Worm (Caenorhabditis elegans) whole organism, L4 larva: ENCODE measurements around the gene Y73B6BL.29.

Source experiments
- F37D6.2 ChIP-seq: sonication (generic microtip); optimal IDR thresholded peaks from 2 replicates; lab custom pipeline; 2016; ENCODE audit warnings: mild to moderate bottlenecking, missing genetic modification characterization, missing compliant biosample characterization
- F49E8.2 ChIP-seq: sonication (generic microtip); optimal IDR thresholded peaks from 2 replicates; lab custom pipeline; 2016; ENCODE audit warnings: missing compliant biosample characterization, mild to moderate bottlenecking, missing genetic modification characterization, borderline replicate concordance
- R02D3.7 ChIP-seq: fragments of 150-350 bp; sonication (generic microtip); optimal IDR thresholded peaks from 3 replicates; lab custom pipeline; 2014; ENCODE audit warnings: missing biosample characterization, missing genetic modification characterization
- Y48G9A.11 ChIP-seq: fragments of 200-800 bp; sonication (Bioruptor generic); IDR thresholded peaks from 2 replicates; pipeline ENCODE4 v1.3.6; 2022; ENCODE audit warnings: missing genetic modification reagents, missing genetic modification characterization, missing compliant biosample characterization
- ZK337.2 ChIP-seq: fragments of 200-800 bp; sonication (Bioruptor generic); IDR thresholded peaks from 2 replicates; pipeline ENCODE4 v1.3.6; 2022; ENCODE audit warnings: missing genetic modification reagents, missing genetic modification characterization, missing compliant biosample characterization
- ZK546.5 ChIP-seq, 2 experiments: sonication (generic microtip); optimal IDR thresholded peaks; 2 replicates each; lab custom pipeline; 2017; ENCODE audit warnings: missing biosample characterization in 2 of 2, missing genetic modification characterization in 2 of 2
- ama-1 ChIP-seq: fragments of 150-350 bp; optimal IDR thresholded peaks from 2 replicates; lab custom pipeline; 2014; ENCODE audit warnings: inconsistent platforms, mixed read lengths
- arid-1 ChIP-seq: fragments of 200-800 bp; sonication (Bioruptor generic); conservative IDR thresholded peaks from 2 replicates; pipeline ENCODE4 v1.3.6; 2022; ENCODE audit warnings: missing genetic modification reagents, missing genetic modification characterization, missing compliant biosample characterization
- ceh-44 ChIP-seq: fragments of 200-800 bp; sonication (Bioruptor generic); IDR thresholded peaks from 2 replicates; pipeline ENCODE4 v1.3.6; 2022; ENCODE audit warnings: missing genetic modification reagents, missing genetic modification characterization, missing compliant biosample characterization
- ceh-82 ChIP-seq: sonication (generic microtip); optimal IDR thresholded peaks from 2 replicates; lab custom pipeline; 2017; ENCODE audit warnings: missing biosample characterization, missing genetic modification characterization
- daf-16 ChIP-seq, 3 experiments: sonication (generic microtip); optimal IDR thresholded peaks; 2 replicates each; lab custom pipeline; 2016 to 2017; ENCODE audit warnings: missing genetic modification characterization in 3 of 3, missing genetic modification reagents in 3 of 3, mild to moderate bottlenecking in 2 of 3, missing compliant biosample characterization in 2 of 3, missing biosample characterization in 1 of 3, moderate library complexity in 1 of 3
- daf-19 ChIP-seq: fragments of 200-800 bp; sonication (Bioruptor generic); conservative IDR thresholded peaks from 2 replicates; pipeline ENCODE4 v1.3.6; 2022; ENCODE audit warnings: missing genetic modification characterization, missing compliant biosample characterization
- daf-8 ChIP-seq: fragments of 200-800 bp; sonication (Bioruptor generic); IDR thresholded peaks from 2 replicates; pipeline ENCODE4 v1.3.6; 2022; ENCODE audit warnings: missing genetic modification characterization, missing compliant biosample characterization
- dmd-8 ChIP-seq: fragments of 200-800 bp; sonication (Bioruptor generic); IDR thresholded peaks from 2 replicates; pipeline ENCODE4 v1.3.6; 2022; ENCODE audit warnings: missing genetic modification characterization, missing compliant biosample characterization
- dpl-1 ChIP-seq: fragments of 150-350 bp; optimal IDR thresholded peaks from 2 replicates; lab custom pipeline; 2014; ENCODE audit warnings: missing biosample characterization, missing genetic modification reagents, missing genetic modification characterization
- duxl-1 ChIP-seq: sonication (generic microtip); optimal IDR thresholded peaks from 2 replicates; lab custom pipeline; 2016; ENCODE audit warnings: mild to moderate bottlenecking, missing genetic modification characterization, moderate library complexity, missing compliant biosample characterization; ENCODE audit not compliant: poor library complexity
- egl-27 ChIP-seq: sonication (generic microtip); optimal IDR thresholded peaks from 3 replicates; lab custom pipeline; 2017; ENCODE audit warnings: missing biosample characterization, missing genetic modification reagents, missing genetic modification characterization
- egl-43 ChIP-seq: fragments of 200-800 bp; sonication (Bioruptor generic); IDR thresholded peaks from 2 replicates; pipeline ENCODE4 v1.3.6; 2022; ENCODE audit warnings: missing genetic modification reagents, missing genetic modification characterization, missing compliant biosample characterization
- gei-8 ChIP-seq: fragments of 200-800 bp; sonication (Bioruptor generic); optimal IDR thresholded peaks from 2 replicates; lab custom pipeline; 2018; ENCODE audit warnings: mild to moderate bottlenecking, missing genetic modification characterization, missing compliant biosample characterization
- hlh-11 ChIP-seq: fragments of 200-800 bp; sonication (Bioruptor generic); optimal IDR thresholded peaks from 2 replicates; lab custom pipeline; 2018; ENCODE audit warnings: mild to moderate bottlenecking, missing genetic modification characterization, missing compliant biosample characterization
- lin-13 ChIP-seq: fragments of 150-350 bp; optimal IDR thresholded peaks from 2 replicates; lab custom pipeline; 2014; ENCODE audit warnings: missing biosample characterization, missing genetic modification reagents, missing genetic modification characterization
- lin-38 ChIP-seq: fragments of 200-800 bp; sonication (Bioruptor generic); IDR thresholded peaks from 2 replicates; pipeline ENCODE4 v1.3.6; 2022; ENCODE audit warnings: missing genetic modification reagents, missing genetic modification characterization, missing compliant biosample characterization
- lin-39 ChIP-seq: fragments of 150-350 bp; optimal IDR thresholded peaks from 2 replicates; lab custom pipeline; 2014; ENCODE audit warnings: missing biosample characterization, missing genetic modification reagents, missing genetic modification characterization
- lir-3 ChIP-seq: sonication (generic microtip); optimal IDR thresholded peaks from 2 replicates; lab custom pipeline; 2016; ENCODE audit warnings: mild to moderate bottlenecking, missing genetic modification characterization, missing compliant biosample characterization
- madf-9 ChIP-seq: fragments of 200-800 bp; sonication (Bioruptor generic); conservative IDR thresholded peaks from 2 replicates; pipeline ENCODE4 v1.3.6; 2022; ENCODE audit warnings: missing genetic modification reagents, missing genetic modification characterization, missing compliant biosample characterization
- mdl-1 ChIP-seq, 2 experiments: fragments of 150-350 bp in 1 of 2; sonication (generic microtip) in 1 of 2; optimal IDR thresholded peaks; 2 replicates each; lab custom pipeline; 2014 to 2017; ENCODE audit warnings: missing biosample characterization in 2 of 2, missing genetic modification characterization in 2 of 2
- mdt-29 ChIP-seq: fragments of 200-800 bp; sonication (Bioruptor generic); IDR thresholded peaks from 2 replicates; pipeline ENCODE4 v1.3.6; 2022; ENCODE audit warnings: missing genetic modification reagents, missing genetic modification characterization, missing compliant biosample characterization
- mes-2 ChIP-seq: sonication (generic microtip); optimal IDR thresholded peaks from 2 replicates; lab custom pipeline; 2016; ENCODE audit warnings: missing genotype, mild to moderate bottlenecking, missing genetic modification characterization, missing compliant biosample characterization; ENCODE audit not compliant: poor library complexity, severe bottlenecking
- mxl-2 ChIP-seq: fragments of 200-800 bp; sonication (Bioruptor generic); conservative IDR thresholded peaks from 2 replicates; pipeline ENCODE4 v1.3.6; 2022; ENCODE audit warnings: missing genetic modification reagents, missing genetic modification characterization, missing compliant biosample characterization
- nhr-10 ChIP-seq: fragments of 150-350 bp; optimal IDR thresholded peaks from 2 replicates; lab custom pipeline; 2014; ENCODE audit warnings: missing biosample characterization, missing genetic modification characterization
- nhr-102 ChIP-seq: sonication (generic microtip); optimal IDR thresholded peaks from 2 replicates; lab custom pipeline; 2016; ENCODE audit warnings: mild to moderate bottlenecking, missing genetic modification characterization, moderate library complexity, missing compliant biosample characterization
- nhr-11 ChIP-seq: fragments of 150-350 bp; optimal IDR thresholded peaks from 2 replicates; lab custom pipeline; 2014; ENCODE audit warnings: missing biosample characterization, missing genetic modification characterization
- nhr-111 ChIP-seq: fragments of 200-800 bp; sonication (Bioruptor generic); optimal IDR thresholded peaks from 2 replicates; lab custom pipeline; 2018; ENCODE audit warnings: mild to moderate bottlenecking, missing genetic modification characterization, missing compliant biosample characterization
- nhr-237 ChIP-seq: sonication (generic microtip); optimal IDR thresholded peaks from 2 replicates; lab custom pipeline; 2017; ENCODE audit warnings: missing biosample characterization, missing genetic modification characterization
- nhr-42 ChIP-seq: fragments of 200-800 bp; sonication (Bioruptor generic); IDR thresholded peaks from 2 replicates; pipeline ENCODE4 v1.3.6; 2022; ENCODE audit warnings: missing genetic modification characterization, missing compliant biosample characterization
- nhr-48 ChIP-seq: sonication (generic microtip); optimal IDR thresholded peaks from 2 replicates; lab custom pipeline; 2016; ENCODE audit warnings: mild to moderate bottlenecking, missing genetic modification characterization, missing compliant biosample characterization
- nhr-6 ChIP-seq: fragments of 150-350 bp; optimal IDR thresholded peaks from 2 replicates; lab custom pipeline; 2014; ENCODE audit warnings: missing biosample characterization, missing genetic modification characterization
- nhr-77 ChIP-seq: fragments of 150-350 bp; optimal IDR thresholded peaks from 2 replicates; lab custom pipeline; 2014; ENCODE audit warnings: missing biosample characterization, missing genetic modification characterization
- php-3 ChIP-seq: fragments of 200-800 bp; sonication (Bioruptor generic); IDR thresholded peaks from 2 replicates; pipeline ENCODE4 v1.3.6; 2022; ENCODE audit warnings: missing genetic modification reagents, missing genetic modification characterization, missing compliant biosample characterization
- pqm-1 ChIP-seq: sonication (generic microtip); optimal IDR thresholded peaks from 2 replicates; lab custom pipeline; 2017; ENCODE audit warnings: missing biosample characterization, missing genetic modification characterization
- rbr-2 ChIP-seq: sonication (generic microtip); optimal IDR thresholded peaks from 2 replicates; lab custom pipeline; 2016; ENCODE audit warnings: missing genotype, missing genetic modification characterization, missing compliant biosample characterization
- saeg-2 ChIP-seq: fragments of 200-800 bp; sonication (Bioruptor generic); IDR thresholded peaks from 2 replicates; pipeline ENCODE4 v1.3.6; 2022; ENCODE audit warnings: missing genetic modification reagents, missing genetic modification characterization, missing compliant biosample characterization
- sdz-12 ChIP-seq: fragments of 200-800 bp; sonication (Bioruptor generic); optimal IDR thresholded peaks from 2 replicates; lab custom pipeline; 2018; ENCODE audit warnings: mild to moderate bottlenecking, missing genetic modification characterization, missing compliant biosample characterization
- set-16 ChIP-seq: fragments of 200-800 bp; sonication (Bioruptor generic); IDR thresholded peaks from 2 replicates; pipeline ENCODE4 v1.3.6; 2022; ENCODE audit warnings: missing genetic modification reagents, missing genetic modification characterization, missing compliant biosample characterization
- snpc-1.2 ChIP-seq: fragments of 200-800 bp; sonication (Bioruptor generic); IDR thresholded peaks from 2 replicates; pipeline ENCODE4 v1.3.6; 2022; ENCODE audit warnings: missing genetic modification reagents, missing genetic modification characterization, missing compliant biosample characterization
- snpc-4 ChIP-seq: fragments of 150-350 bp; optimal IDR thresholded peaks from 2 replicates; lab custom pipeline; 2014; ENCODE audit warnings: missing biosample characterization, missing genetic modification characterization
- tag-97 ChIP-seq: fragments of 200-800 bp; sonication (Bioruptor generic); IDR thresholded peaks from 2 replicates; pipeline ENCODE4 v1.3.6; 2022; ENCODE audit warnings: missing genetic modification characterization, missing compliant biosample characterization
- tra-1 ChIP-seq: fragments of 200-800 bp; sonication (Bioruptor generic); IDR thresholded peaks from 2 replicates; pipeline ENCODE4 v1.3.6; 2022; ENCODE audit warnings: missing genetic modification reagents, missing genetic modification characterization, missing compliant biosample characterization
- unc-39 ChIP-seq: sonication (generic microtip); optimal IDR thresholded peaks from 2 replicates; lab custom pipeline; 2017; ENCODE audit warnings: missing biosample characterization, missing genetic modification characterization
- zag-1 ChIP-seq: fragments of 150-350 bp; optimal IDR thresholded peaks from 2 replicates; lab custom pipeline; 2014; ENCODE audit warnings: missing biosample characterization, missing genetic modification characterization
- zip-2 ChIP-seq: fragments of 150-350 bp; optimal IDR thresholded peaks from 2 replicates; lab custom pipeline; 2014; ENCODE audit warnings: missing biosample characterization, missing genetic modification characterization
- ztf-7 ChIP-seq: fragments of 150-350 bp; optimal IDR thresholded peaks from 2 replicates; lab custom pipeline; 2014; ENCODE audit warnings: missing biosample characterization, missing genetic modification characterization

Gene Y73B6BL.29

ce11 chrIV:6321667-6322066 is at the start of gene Y73B6BL.29:
Y73B6BL.29 (plus strand) TSS chrIV:6321929.
- TF ChIP-seq F37D6.2 (tag; lab: Kevin White, UChicago): peak; percentile 76
- TF ChIP-seq egl-43 (GFP tag; lab: Robert Waterston, UW): no peak
- no peak for TF ChIP-seq php-3 (GFP tag; lab: Robert Waterston, UW)
- no peak for TF ChIP-seq zag-1 (tag; lab: Kevin White, UChicago)
- TF ChIP-seq nhr-77 (tag; lab: Kevin White, UChicago): no peak
- no peak for TF ChIP-seq nhr-237 (tag; lab: Kevin White, UChicago)
- TF ChIP-seq nhr-102 (tag; lab: Kevin White, UChicago): peak; percentile 85
- peak; percentile 86 for TF ChIP-seq lin-38
- no peak for TF ChIP-seq snpc-4 (tag; lab: Kevin White, UChicago)
- TF ChIP-seq set-16 (GFP tag; lab: Robert Waterston, UW): no peak
- TF ChIP-seq nhr-10: no peak
- peak; percentile 43 to 51 for TF ChIP-seq ZK546.5 (tag; optimal IDR thresholded peaks at IDR 0.05; lab: Kevin White, UChicago)
- no peak for TF ChIP-seq R02D3.7
- peak; percentile 94 for TF ChIP-seq duxl-1
- no peak for TF ChIP-seq nhr-111
- TF ChIP-seq rbr-2 (tag; lab: Kevin White, UChicago): peak; percentile 78
- peak; percentile 39 to 68 for TF ChIP-seq daf-16 (GFP tag; optimal IDR thresholded peaks at IDR 0.05; lab: Kevin White, UChicago)
- TF ChIP-seq daf-16 (tag; optimal IDR thresholded peaks at IDR 0.05; lab: Kevin White, UChicago): peak; percentile 45
- TF ChIP-seq nhr-48 (tag; lab: Kevin White, UChicago): peak; percentile 42
- TF ChIP-seq mdt-29 (GFP tag; lab: Robert Waterston, UW): no peak; the same call in 1 of the 2 replicates
- peak; percentile 35 for TF ChIP-seq lir-3
- peak; percentile 76; the same call in 1 of the 2 replicates for TF ChIP-seq tra-1
- peak; percentile 90 for TF ChIP-seq sdz-12 (GFP tag; lab: Kevin White, UChicago)
- peak; percentile 99 for TF ChIP-seq dpl-1
- TF ChIP-seq lin-39: no peak
- no peak for TF ChIP-seq egl-27 (tag; lab: Kevin White, UChicago)
- TF ChIP-seq tag-97: 0 out of 2 replicates have a peak, but pooled peaks have one; percentile 62
- no peak for TF ChIP-seq pqm-1 (tag; lab: Kevin White, UChicago)
- peak; percentile 72 for TF ChIP-seq arid-1
- TF ChIP-seq hlh-11 (tag; lab: Kevin White, UChicago): peak; percentile 71
- TF ChIP-seq saeg-2 (GFP tag; lab: Robert Waterston, UW): no peak
- TF ChIP-seq snpc-1.2 (GFP tag; lab: Robert Waterston, UW): peak; percentile 84
- peak; percentile 96 for TF ChIP-seq nhr-6
- peak; percentile 91 for TF ChIP-seq ZK337.2 (GFP tag; lab: Robert Waterston, UW)
- no peak for TF ChIP-seq dmd-8 (GFP tag; lab: Robert Waterston, UW)
- peak; percentile 35 for TF ChIP-seq lin-13 (GFP tag; lab: Kevin White, UChicago)
- TF ChIP-seq zip-2 (tag; lab: Kevin White, UChicago): peak; percentile 72
- TF ChIP-seq nhr-42: no peak
- peak; percentile 86 for TF ChIP-seq madf-9
- no peak for TF ChIP-seq ceh-82
- peak; percentile 84 for TF ChIP-seq ztf-7 (tag; lab: Kevin White, UChicago)
- no peak for TF ChIP-seq daf-19 (GFP tag; lab: Robert Waterston, UW)
- TF ChIP-seq mes-2: peak; percentile 100
- peak; percentile 85 for TF ChIP-seq Y48G9A.11 (GFP tag; lab: Robert Waterston, UW)
- TF ChIP-seq unc-39 (tag; lab: Kevin White, UChicago): no peak
- TF ChIP-seq F49E8.2 (tag; lab: Kevin White, UChicago): peak; percentile 81
- peak in 1 of 2 experiments; percentile 44 for TF ChIP-seq mdl-1 (tag; optimal IDR thresholded peaks at IDR 0.05; lab: Kevin White, UChicago)
- peak; percentile 93 for TF ChIP-seq ceh-44 (GFP tag; lab: Robert Waterston, UW)
- no peak for TF ChIP-seq nhr-11 (tag; lab: Kevin White, UChicago)
- no peak for TF ChIP-seq ama-1 (lab: Kevin White, UChicago)
- TF ChIP-seq gei-8 (GFP tag; lab: Kevin White, UChicago): no peak
- TF ChIP-seq daf-8 (GFP tag; lab: Robert Waterston, UW): no peak
- TF ChIP-seq mxl-2 (GFP tag; lab: Robert Waterston, UW): no peak
